Fruit fly (Drosophila melanogaster): ENCODE results near the gene CG4565.

CG4565 gene

DNA sequence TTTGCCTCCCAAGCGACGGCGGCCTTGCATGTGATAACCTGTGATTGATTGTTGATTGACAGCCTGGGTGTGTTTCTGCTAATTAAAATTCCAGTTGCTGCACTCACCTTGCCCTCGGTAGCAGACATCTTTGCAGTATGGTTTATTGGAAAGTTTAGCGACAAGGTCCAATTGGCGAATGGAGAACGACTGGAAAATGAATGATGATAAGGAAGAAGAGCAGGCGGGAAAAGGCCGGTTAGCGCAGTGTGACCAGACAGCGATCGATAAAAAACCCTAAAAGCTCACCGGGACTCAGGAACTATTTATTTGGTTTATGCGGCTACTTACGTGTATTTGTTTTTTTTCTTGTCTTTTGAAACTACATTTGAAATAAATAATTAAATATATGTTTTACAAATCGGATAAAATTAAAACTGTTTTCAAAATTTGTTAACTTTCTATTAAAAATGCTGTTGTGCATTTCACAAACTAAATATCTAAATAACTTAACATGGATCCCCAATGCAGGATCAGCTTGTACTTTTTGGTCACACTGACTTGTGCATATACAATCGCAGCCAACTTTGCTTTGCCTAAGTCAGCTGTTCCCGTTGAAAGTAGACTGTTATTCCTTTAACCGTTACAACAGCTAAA, 19.7 kb downstream of the CG4565 start, which contains the start of gene Fdh (continued):
- TF ChIP-seq CG9797 (GFP tag; optimal IDR thresholded peaks at IDR 0.05) (peak; percentile 75), Taf1 (GFP tag; IDR thresholded peaks at IDR 0.05) (no peak), Mad (GFP tag; optimal IDR thresholded peaks at IDR 0.05) (peak; percentile 12), CG18599 (GFP tag; optimal IDR thresholded peaks at IDR 0.05) (peak; percentile 55), slp2 (GFP tag; optimal IDR thresholded peaks at IDR 0.05) (peak; percentile 8), Nf-YC (tag; optimal IDR thresholded peaks at IDR 0.05) (peak; percentile 70), D (optimal IDR thresholded peaks at IDR 0.05) (peak; percentile 3), D (GFP tag; optimal IDR thresholded peaks at IDR 0.05) (no peak), CG2889 (GFP tag; IDR thresholded peaks at IDR 0.05) (no peak), CG13624 (GFP tag; optimal IDR thresholded peaks at IDR 0.05) (peak; percentile 13), CG7928 (GFP tag; optimal IDR thresholded peaks at IDR 0.05) (no peak), Vsx1 (GFP tag; optimal IDR thresholded peaks at IDR 0.05) (peak; percentile 38), Scr (GFP tag; IDR thresholded peaks at IDR 0.05; ENCODE audit: partially characterized antibody) (no peak), CG12391 (tag; optimal IDR thresholded peaks at IDR 0.05) (peak; percentile 81), CG10267 (tag; optimal IDR thresholded peaks at IDR 0.05) (peak; percentile 82), Hand (GFP tag; optimal IDR thresholded peaks at IDR 0.05) (no peak), lmd (GFP tag; IDR thresholded peaks at IDR 0.05) (peak; percentile 32; the same call in 1 of the 2 replicates), Ptx1 (GFP tag; IDR thresholded peaks at IDR 0.05) (peak; percentile 45), CG10366 (GFP tag; IDR thresholded peaks at IDR 0.05) (peak; percentile 39), NfI (GFP tag; optimal IDR thresholded peaks at IDR 0.05) (peak; percentile 68), oc (tag; optimal IDR thresholded peaks at IDR 0.05) (peak; percentile 31), CG13424 (tag; optimal IDR thresholded peaks at IDR 0.05) (peak; percentile 73), Myb (GFP tag; optimal IDR thresholded peaks at IDR 0.05) (peak; percentile 58), ssp (GFP tag; IDR thresholded peaks at IDR 0.05) (no peak), Asciz (GFP tag; optimal IDR thresholded peaks at IDR 0.05) (peak; percentile 64), CG2875 (GFP tag; optimal IDR thresholded peaks at IDR 0.05) (no peak), Lhr (GFP tag; optimal IDR thresholded peaks at IDR 0.05) (peak; percentile 83), CG11398 (GFP tag; optimal IDR thresholded peaks at IDR 0.05) (no peak), cg (GFP tag; optimal IDR thresholded peaks at IDR 0.05) (no peak), CG30020 (tag; optimal IDR thresholded peaks at IDR 0.05) (peak; percentile 39), CG16815 (GFP tag; optimal IDR thresholded peaks at IDR 0.05) (no peak), CG6683 (GFP tag; optimal IDR thresholded peaks at IDR 0.05) (peak; percentile 30), eyg (GFP tag; optimal IDR thresholded peaks at IDR 0.05) (no peak), gt (GFP tag; IDR thresholded peaks at IDR 0.05) (no peak), CG14014 (GFP tag; IDR thresholded peaks at IDR 0.05) (peak; percentile 37; the same call in 1 of the 2 replicates), Opbp (GFP tag; IDR thresholded peaks at IDR 0.05; ENCODE audit: partially characterized antibody) (peak; percentile 96), pho (GFP tag; optimal IDR thresholded peaks at IDR 0.05) (no peak), mam (GFP tag; optimal IDR thresholded peaks at IDR 0.05) (peak; percentile 2), CG5180 (GFP tag; optimal IDR thresholded peaks at IDR 0.05) (peak; percentile 4), dysf (GFP tag; IDR thresholded peaks at IDR 0.05) (peak; percentile 53; the same call in 2 of the 3 replicates), chn (GFP tag; optimal IDR thresholded peaks at IDR 0.05) (peak; percentile 1), bab2 (GFP tag; optimal IDR thresholded peaks at IDR 0.05) (peak; percentile 55), Drgx (GFP tag; IDR thresholded peaks at IDR 0.05) (0 out of 2 replicates have a peak, but pooled peaks have one; percentile 30), CG10654 (GFP tag; optimal IDR thresholded peaks at IDR 0.05) (peak; percentile 36), CG12219 (GFP tag; optimal IDR thresholded peaks at IDR 0.05) (peak; percentile 45), stc (GFP tag; IDR thresholded peaks at IDR 0.05) (peak; percentile 12; the same call in 1 of the 2 replicates), shn (GFP tag; optimal IDR thresholded peaks at IDR 0.05) (no peak), CG3163 (GFP tag; optimal IDR thresholded peaks at IDR 0.05) (no peak), Hr51 (GFP tag; optimal IDR thresholded peaks at IDR 0.05) (peak in 1 of 2 experiments; percentile 68), CG11093 (GFP tag; IDR thresholded peaks at IDR 0.05) (no peak)

Data from whole organism, embryonic.